Worm (Caenorhabditis elegans): Measurements from ENCODE around the gene ttbk-8.2.

The ttbk-8.2 gene

DNA sequence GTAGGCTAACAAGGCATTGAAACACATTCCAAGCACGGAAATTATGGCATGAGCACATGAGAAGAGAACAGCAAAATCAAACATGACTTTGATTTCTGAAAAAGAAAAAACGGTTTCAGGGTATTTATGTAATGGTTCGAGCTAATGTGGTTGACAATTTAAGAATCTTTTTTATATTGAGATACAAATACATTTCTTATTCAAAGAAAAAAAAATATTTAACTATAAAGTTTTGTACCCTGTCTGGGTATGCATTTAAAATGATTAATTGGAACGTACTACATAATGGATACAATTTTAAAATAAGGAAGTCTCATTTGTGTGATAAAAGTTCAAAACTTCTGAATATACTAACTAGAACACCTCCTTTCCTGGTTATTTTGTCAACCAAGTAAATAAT, 1.6 kb upstream of the ttbk-8.2 start, which contains the start of gene srd-12:
Gene srd-12 (minus strand): TSS at position 101 of the 400 bp plus-strand sequence.
- no peak for TF ChIP-seq elt-2 (tag; optimal IDR thresholded peaks at IDR 0.05)
- no peak for TF ChIP-seq nhr-12 (tag; optimal IDR thresholded peaks at IDR 0.05)
- no peak for TF ChIP-seq ceh-9 (tag; optimal IDR thresholded peaks at IDR 0.05)
- TF ChIP-seq lin-15B (tag; optimal IDR thresholded peaks at IDR 0.05): no peak

DNA sequence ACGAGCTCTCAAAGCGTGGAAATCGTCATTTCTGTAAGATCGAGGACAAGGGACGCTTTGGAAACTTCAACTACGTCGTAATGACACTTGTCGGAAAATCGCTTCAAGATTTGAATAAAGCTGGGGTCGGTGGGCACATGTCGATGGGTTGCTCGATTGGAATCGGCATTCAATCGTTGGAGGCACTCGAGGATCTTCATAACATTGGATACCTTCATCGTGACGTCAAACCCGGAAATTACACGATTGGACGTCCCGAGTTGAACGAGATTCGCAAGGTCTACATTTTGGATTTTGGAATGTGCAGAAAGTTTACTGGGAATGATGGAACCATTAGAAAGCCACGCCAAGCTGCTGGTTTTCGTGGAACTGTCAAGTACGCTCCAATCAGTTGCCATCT, 808 bp downstream of the ttbk-8.2 start:
- no peak for TF ChIP-seq lsy-12 (tag; optimal IDR thresholded peaks at IDR 0.05)

DNA sequence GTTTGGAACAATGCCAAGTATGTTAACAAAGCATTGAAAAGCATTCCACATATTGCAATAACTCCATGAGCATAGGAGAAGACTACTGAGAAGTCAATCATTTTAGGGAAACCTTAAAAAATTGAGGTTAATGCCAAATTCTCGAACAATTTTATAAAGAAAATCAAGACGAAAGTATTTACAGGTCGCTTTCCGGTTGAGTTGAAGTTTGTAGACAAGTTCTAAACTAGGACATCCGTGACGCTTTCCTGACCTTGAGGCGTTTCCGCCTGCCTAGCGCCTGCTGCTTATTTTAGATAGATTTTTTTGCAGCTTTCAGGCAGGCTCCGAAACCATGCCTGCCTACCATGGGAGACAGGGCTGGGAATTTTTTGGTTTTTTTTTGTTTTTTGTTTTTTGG, 3.8 kb downstream of the ttbk-8.2 start, which contains the start of gene srd-13:
Gene srd-13 (minus strand): TSS at position 101 of the 400 bp plus-strand sequence.
- TF ChIP-seq egl-27 (tag; optimal IDR thresholded peaks at IDR 0.05): no peak
- no peak for TF ChIP-seq eor-1 (tag; optimal IDR thresholded peaks at IDR 0.05)

DNA sequence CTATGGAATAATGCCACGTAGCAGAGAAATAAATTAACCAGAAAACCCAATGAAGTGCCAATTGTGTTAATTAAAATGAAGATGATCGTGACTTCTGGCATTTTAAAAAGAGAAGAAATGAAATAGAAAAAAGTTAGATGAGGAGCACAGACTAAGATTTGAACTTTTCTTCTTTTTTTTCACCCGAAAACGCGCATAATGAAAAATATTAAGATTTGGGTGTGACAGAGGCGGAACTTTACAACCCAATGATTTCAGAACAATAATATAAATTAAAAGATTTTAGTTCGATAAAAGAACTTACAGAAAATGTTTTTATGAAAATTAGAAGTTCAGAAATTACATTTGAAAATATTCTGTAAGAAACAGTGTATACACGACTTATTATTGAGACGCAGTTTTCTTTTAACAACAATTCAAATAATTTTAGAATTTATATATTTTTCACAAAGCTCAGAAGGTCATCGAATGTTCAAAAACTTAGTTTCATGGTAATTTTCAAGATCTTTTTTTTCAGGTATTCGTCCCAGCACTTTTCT, 13.9 kb downstream of the ttbk-8.2 start, which contains the start of the genes srd-8 and B0547.2:
Gene srd-8 (minus strand): TSS at position 101 of the 539 bp plus-strand sequence.
Gene B0547.2 (plus strand): TSS at position 489 of the 539 bp plus-strand sequence.
- TF ChIP-seq unc-39 (tag; optimal IDR thresholded peaks at IDR 0.05) (no peak), ceh-82 (tag; optimal IDR thresholded peaks at IDR 0.05) (no peak), ztf-11 (tag; optimal IDR thresholded peaks at IDR 0.05) (no peak), jun-1 (tag; optimal IDR thresholded peaks at IDR 0.05) (no peak), zag-1 (tag; optimal IDR thresholded peaks at IDR 0.05) (no peak), fkh-10 (GFP tag; optimal IDR thresholded peaks at IDR 0.05) (no peak), egl-27 (tag; optimal IDR thresholded peaks at IDR 0.05) (no peak), nhr-76 (tag; optimal IDR thresholded peaks at IDR 0.05) (no peak), nhr-43 (tag; optimal IDR thresholded peaks at IDR 0.05; ENCODE audit: poor library complexity, severe bottlenecking) (no peak), eor-1 (tag; optimal IDR thresholded peaks at IDR 0.05) (no peak), nhr-77 (tag; optimal IDR thresholded peaks at IDR 0.05) (no peak), pqm-1 (tag; optimal IDR thresholded peaks at IDR 0.05) (no peak), ztf-4 (tag; optimal IDR thresholded peaks at IDR 0.05) (no peak), egl-5 (tag; optimal IDR thresholded peaks at IDR 0.05) (no peak), fkh-2 (tag; optimal IDR thresholded peaks at IDR 0.05) (no peak), mml-1 (tag; optimal IDR thresholded peaks at IDR 0.05) (no peak), nhr-25 (tag; optimal IDR thresholded peaks at IDR 0.05) (no peak)

DNA sequence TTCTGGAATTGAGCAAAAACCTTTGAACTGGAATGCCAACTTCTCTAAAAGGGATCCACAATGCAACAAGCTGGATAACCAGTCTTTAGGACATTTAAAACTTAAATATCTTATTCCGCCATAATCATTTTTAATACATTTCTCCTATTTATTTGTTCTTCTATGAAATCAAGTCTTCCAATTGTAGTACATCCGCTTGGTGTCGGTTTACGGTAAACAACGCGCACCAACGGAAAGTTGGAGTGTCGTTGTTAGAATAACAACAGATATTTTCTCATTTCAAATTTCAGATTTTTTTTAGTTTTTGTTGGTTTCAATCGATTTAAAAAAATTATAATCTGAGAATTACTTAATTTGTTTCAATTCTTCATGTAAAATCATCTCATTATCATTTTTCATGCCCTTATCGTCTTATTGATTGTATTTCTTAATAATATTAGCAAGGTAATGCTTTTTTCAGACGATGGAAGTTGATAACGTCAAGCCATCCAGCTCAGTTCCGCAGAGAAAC, 17.4 kb downstream of the ttbk-8.2 start, which contains the start of gene csn-5:
Gene csn-5 (plus strand): TSS at position 461 of the 511 bp plus-strand sequence.
- no peak for TF ChIP-seq nhr-25 (tag; optimal IDR thresholded peaks at IDR 0.05)
- TF ChIP-seq elt-2 (tag; optimal IDR thresholded peaks at IDR 0.05): no peak
- no peak for TF ChIP-seq ceh-16 (tag; optimal IDR thresholded peaks at IDR 0.05)
- TF ChIP-seq nhr-67 (tag; optimal IDR thresholded peaks at IDR 0.05): no peak
- peak; percentile 56 for TF ChIP-seq pha-4 (tag; optimal IDR thresholded peaks at IDR 0.05)
- no peak for TF ChIP-seq aly-2 (tag; optimal IDR thresholded peaks at IDR 0.05)
- TF ChIP-seq nfya-1 (tag; optimal IDR thresholded peaks at IDR 0.05; ENCODE audit: insufficient read depth): peak; percentile 15
- peak; percentile 90 for TF ChIP-seq R02D3.7 (tag; optimal IDR thresholded peaks at IDR 0.05)
- TF ChIP-seq hmg-11 (tag; optimal IDR thresholded peaks at IDR 0.05): no peak
- TF ChIP-seq lin-39 (tag; optimal IDR thresholded peaks at IDR 0.05): no peak
- TF ChIP-seq lin-15B (tag; optimal IDR thresholded peaks at IDR 0.05): peak; percentile 20
- no peak for TF ChIP-seq nhr-76 (tag; optimal IDR thresholded peaks at IDR 0.05)
- no peak for TF ChIP-seq nhr-12 (tag; optimal IDR thresholded peaks at IDR 0.05)
- TF ChIP-seq tbx-2 (tag; optimal IDR thresholded peaks at IDR 0.05): no peak
- no peak for TF ChIP-seq ceh-28 (tag; optimal IDR thresholded peaks at IDR 0.05)

DNA sequence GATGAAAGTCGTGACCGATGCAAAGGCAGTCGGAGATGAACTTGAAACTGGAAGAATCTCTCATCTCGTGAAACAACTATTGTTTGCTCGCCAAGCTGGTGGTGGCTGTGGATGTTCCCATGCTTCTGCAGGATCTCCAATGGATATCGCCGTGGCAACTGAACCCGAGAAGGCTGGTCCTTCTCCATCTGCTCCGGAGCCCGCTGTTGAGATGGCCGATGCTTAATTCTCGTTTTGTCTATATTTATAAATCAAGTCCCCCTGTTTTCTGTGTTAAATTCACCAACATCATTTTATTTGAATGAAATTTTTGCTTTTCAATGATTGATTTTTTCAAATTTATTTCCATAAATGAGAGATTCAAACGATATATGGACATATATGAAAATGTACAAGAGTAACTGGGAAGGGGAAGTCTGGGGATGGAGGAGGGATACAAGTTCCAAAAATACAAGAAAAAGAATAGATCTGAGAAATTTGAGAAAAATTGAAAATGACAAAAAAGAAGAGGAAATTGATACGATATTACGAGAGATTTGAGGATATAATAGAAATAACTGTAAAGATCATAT, 19.1 kb downstream of the ttbk-8.2 start:
- TF ChIP-seq nhr-43 (tag; optimal IDR thresholded peaks at IDR 0.05; ENCODE audit: poor library complexity, severe bottlenecking): peak; percentile 11
- no peak for TF ChIP-seq nhr-237 (tag; optimal IDR thresholded peaks at IDR 0.05)

All from whole organism, L3 larva.